Worm (Caenorhabditis elegans) whole organism, L4 larva: ENCODE results near the gene tebp-1.

Source experiments
- F44E2.7 ChIP-seq: fragments of 200-800 bp; sonication (Bioruptor generic); IDR thresholded peaks from 2 replicates; pipeline ENCODE4 v2.1.2; 2022; ENCODE audit warnings: missing genetic modification characterization, missing compliant biosample characterization
- ceh-82 ChIP-seq: sonication (generic microtip); optimal IDR thresholded peaks from 2 replicates; lab custom pipeline; 2017; ENCODE audit warnings: missing biosample characterization, missing genetic modification characterization
- fkh-10 ChIP-seq: fragments of 150-350 bp; optimal IDR thresholded peaks from 2 replicates; lab custom pipeline; 2014; ENCODE audit warnings: missing biosample characterization, missing genetic modification reagents, missing genetic modification characterization
- nhr-76 ChIP-seq: fragments of 150-350 bp; optimal IDR thresholded peaks from 2 replicates; lab custom pipeline; 2014; ENCODE audit warnings: missing biosample characterization, missing genetic modification characterization
- unc-130 ChIP-seq: sonication (generic microtip); optimal IDR thresholded peaks from 2 replicates; lab custom pipeline; 2016; ENCODE audit warnings: missing genetic modification reagents, missing genetic modification characterization, missing compliant biosample characterization

DNA sequence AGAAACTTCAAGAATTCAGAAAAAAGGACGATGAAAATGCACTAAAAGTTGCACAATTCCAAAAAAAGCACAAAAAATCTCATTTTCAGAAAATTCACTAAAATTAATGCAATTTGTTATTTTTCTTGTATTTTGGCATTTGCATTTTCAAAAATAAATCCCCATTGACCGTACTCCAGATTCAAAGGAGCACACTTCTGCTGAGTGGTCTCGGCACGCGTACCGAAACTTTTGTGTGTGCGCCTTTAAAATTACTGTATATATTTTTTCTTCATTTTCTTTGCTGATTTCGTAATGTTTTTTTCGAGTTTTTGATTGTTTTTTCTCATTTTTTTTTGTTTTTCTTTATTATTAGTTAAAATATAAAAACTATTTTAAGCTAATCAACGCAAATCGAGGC is 49.6 kb upstream of the tebp-1 start:
- TF ChIP-seq fkh-10 (GFP tag; lab: Kevin White, UChicago) (no peak), ceh-82 (tag; lab: Kevin White, UChicago) (no peak), nhr-76 (no peak), F44E2.7 (GFP tag; lab: Robert Waterston, UW) (no peak), unc-130 (GFP tag; lab: Kevin White, UChicago) (peak; percentile 8)
